Fruit fly (Drosophila melanogaster) whole organism: ENCODE data around the gene BBS5.

Experiments used
- EcR ChIP-seq, 2 experiments: fragments of >200 bp; optimal IDR thresholded peaks; 2 replicates each; lab custom pipeline; 2017; ENCODE audit warnings: missing biosample characterization in 2 of 2, missing genetic modification characterization in 2 of 2, missing genetic modification reagents in 2 of 2
- pan ChIP-seq: fragments of >200 bp; optimal IDR thresholded peaks from 2 replicates; lab custom pipeline; 2017
- psq ChIP-seq: fragments of >200 bp; optimal IDR thresholded peaks from 2 replicates; lab custom pipeline; 2017
- usp ChIP-seq: fragments of >200 bp; optimal IDR thresholded peaks from 2 replicates; lab custom pipeline; 2017; ENCODE audit warnings: missing biosample characterization, missing genetic modification characterization, mixed read lengths

- TF ChIP-seq psq (lab: Kevin White, UChicago) (no peak), EcR (GFP tag; optimal IDR thresholded peaks at IDR 0.05; lab: Kevin White, UChicago) (peak; percentile 76 to 78), usp (no peak), pan (no peak)
These were observed 9.8 kb upstream of the BBS5 start for dm6 chr3R:4806318-4806757.
